Worm (Caenorhabditis elegans) whole organism, L3 larva: Measurements from ENCODE around the gene kin-30.
"Not testable (repeated sequence)": the region's sequence is repeated elsewhere in the genome, so short reads cannot be mapped to it uniquely, and the experiment has no call there.

Experiments used
- ZK546.5 ChIP-seq: sonication (generic microtip); optimal IDR thresholded peaks from 2 replicates; lab custom pipeline; 2017; ENCODE audit warnings: missing biosample characterization, missing genetic modification characterization
- aly-2 ChIP-seq: fragments of 150-350 bp; optimal IDR thresholded peaks from 2 replicates; lab custom pipeline; 2014; ENCODE audit warnings: missing biosample characterization, missing genetic modification characterization
- ama-1 ChIP-seq: fragments of 150-350 bp; optimal IDR thresholded peaks from 2 replicates; lab custom pipeline; 2018
- ceh-28 ChIP-seq: fragments of 150-350 bp; optimal IDR thresholded peaks from 2 replicates; lab custom pipeline; 2014; ENCODE audit warnings: missing biosample characterization, missing genetic modification reagents, missing genetic modification characterization
- ceh-82 ChIP-seq: fragments of 150-350 bp; optimal IDR thresholded peaks from 2 replicates; lab custom pipeline; 2014; ENCODE audit warnings: missing biosample characterization, missing genetic modification characterization
- ceh-9 ChIP-seq: sonication (generic microtip); optimal IDR thresholded peaks from 2 replicates; lab custom pipeline; 2018; ENCODE audit warnings: missing biosample characterization, missing genetic modification characterization
- daf-12 ChIP-seq: fragments of 150-350 bp; optimal IDR thresholded peaks from 2 replicates; lab custom pipeline; 2014; ENCODE audit warnings: missing biosample characterization, missing genetic modification reagents, missing genetic modification characterization
- egl-27 ChIP-seq: sonication (generic microtip); optimal IDR thresholded peaks from 4 replicates; lab custom pipeline; 2017; ENCODE audit warnings: missing biosample characterization, missing genetic modification reagents, missing genetic modification characterization
- elt-2 ChIP-seq: sonication (generic microtip); optimal IDR thresholded peaks from 2 replicates; lab custom pipeline; 2016; ENCODE audit warnings: missing genetic modification reagents, mild to moderate bottlenecking, missing genetic modification characterization, missing compliant biosample characterization
- fkh-10 ChIP-seq: sonication (generic microtip); optimal IDR thresholded peaks from 2 replicates; lab custom pipeline; 2017; ENCODE audit warnings: missing biosample characterization, missing genetic modification reagents, missing genetic modification characterization
- fkh-2 ChIP-seq: fragments of 150-350 bp; optimal IDR thresholded peaks from 2 replicates; lab custom pipeline; 2014; ENCODE audit warnings: missing biosample characterization, missing genetic modification reagents, missing genetic modification characterization
- fos-1 ChIP-seq: fragments of 150-350 bp; optimal IDR thresholded peaks from 2 replicates; lab custom pipeline; 2014; ENCODE audit warnings: missing biosample characterization, missing genetic modification characterization
- hmg-11 ChIP-seq: sonication (generic microtip); optimal IDR thresholded peaks from 2 replicates; lab custom pipeline; 2016; ENCODE audit warnings: missing genetic modification characterization, missing compliant biosample characterization
- lin-15B ChIP-seq: fragments of 150-350 bp; optimal IDR thresholded peaks from 2 replicates; lab custom pipeline; 2014; ENCODE audit warnings: missing biosample characterization, missing genetic modification characterization
- lin-39 ChIP-seq: fragments of 150-350 bp; optimal IDR thresholded peaks from 2 replicates; lab custom pipeline; 2018; ENCODE audit warnings: missing biosample characterization, missing genetic modification reagents, missing genetic modification characterization
- lsy-12 ChIP-seq: sonication (generic microtip); optimal IDR thresholded peaks from 2 replicates; lab custom pipeline; 2016; ENCODE audit warnings: mild to moderate bottlenecking, missing genetic modification characterization, missing compliant biosample characterization
- mdl-1 ChIP-seq: fragments of 150-350 bp; optimal IDR thresholded peaks from 2 replicates; lab custom pipeline; 2014; ENCODE audit warnings: missing biosample characterization, missing genetic modification characterization
- mml-1 ChIP-seq: fragments of 150-350 bp; sonication (generic microtip); optimal IDR thresholded peaks from 3 replicates; lab custom pipeline; 2014; ENCODE audit warnings: missing biosample characterization, missing genetic modification characterization
- nfya-1 ChIP-seq: sonication (generic microtip); optimal IDR thresholded peaks from 2 replicates; lab custom pipeline; 2017; ENCODE audit warnings: missing genetic modification characterization, mild to moderate bottlenecking, missing compliant biosample characterization, antibody characterized with exemption, moderate library complexity; ENCODE audit not compliant: insufficient read depth
- nhr-12 ChIP-seq: fragments of 150-350 bp; optimal IDR thresholded peaks from 2 replicates; lab custom pipeline; 2014; ENCODE audit warnings: missing biosample characterization, missing genetic modification characterization
- nhr-237 ChIP-seq: fragments of 150-350 bp; optimal IDR thresholded peaks from 2 replicates; lab custom pipeline; 2014; ENCODE audit warnings: missing biosample characterization, missing genetic modification characterization
- nhr-25 ChIP-seq: sonication (generic microtip); optimal IDR thresholded peaks from 2 replicates; lab custom pipeline; 2017; ENCODE audit warnings: missing biosample characterization, missing genetic modification characterization
- nhr-28 ChIP-seq: fragments of 150-350 bp; optimal IDR thresholded peaks from 2 replicates; lab custom pipeline; 2014; ENCODE audit warnings: missing biosample characterization, missing genetic modification characterization
- nhr-43 ChIP-seq: sonication (generic microtip); optimal IDR thresholded peaks from 2 replicates; lab custom pipeline; 2016; ENCODE audit warnings: mild to moderate bottlenecking, missing genetic modification characterization, missing compliant biosample characterization; ENCODE audit not compliant: poor library complexity, severe bottlenecking
- nhr-67 ChIP-seq: fragments of 150-350 bp; optimal IDR thresholded peaks from 2 replicates; lab custom pipeline; 2014; ENCODE audit warnings: missing biosample characterization, missing genetic modification characterization
- nhr-76 ChIP-seq: fragments of 150-350 bp; sonication (generic microtip); optimal IDR thresholded peaks from 5 replicates; lab custom pipeline; 2014; ENCODE audit warnings: missing biosample characterization, missing genetic modification characterization
- sea-2 ChIP-seq: fragments of 150-350 bp; sonication (generic microtip); optimal IDR thresholded peaks from 4 replicates; lab custom pipeline; 2014; ENCODE audit warnings: missing biosample characterization, missing genetic modification reagents, missing genetic modification characterization
- skn-1 ChIP-seq: fragments of 150-350 bp; optimal IDR thresholded peaks from 2 replicates; lab custom pipeline; 2014; ENCODE audit warnings: missing biosample characterization, missing genetic modification characterization
- snpc-4 ChIP-seq: fragments of 150-350 bp; optimal IDR thresholded peaks from 2 replicates; lab custom pipeline; 2014; ENCODE audit warnings: missing biosample characterization, missing genetic modification characterization
- tbx-2 ChIP-seq: sonication (generic microtip); optimal IDR thresholded peaks from 2 replicates; lab custom pipeline; 2016; ENCODE audit warnings: mild to moderate bottlenecking, missing genetic modification characterization, missing compliant biosample characterization
- unc-39 ChIP-seq: sonication (generic microtip); optimal IDR thresholded peaks from 4 replicates; lab custom pipeline; 2017; ENCODE audit warnings: missing biosample characterization, missing genetic modification characterization
- unc-62 ChIP-seq: fragments of 150-350 bp; sonication (generic microtip); optimal IDR thresholded peaks from 4 replicates; lab custom pipeline; 2014; ENCODE audit warnings: missing biosample characterization, missing genetic modification reagents, missing genetic modification characterization
- zag-1 ChIP-seq: fragments of 150-350 bp; optimal IDR thresholded peaks from 2 replicates; lab custom pipeline; 2014; ENCODE audit warnings: missing biosample characterization, missing genetic modification characterization
- ztf-11 ChIP-seq: fragments of 150-350 bp; optimal IDR thresholded peaks from 2 replicates; lab custom pipeline; 2014; ENCODE audit warnings: missing biosample characterization, missing genetic modification characterization
- ztf-4 ChIP-seq: fragments of 150-350 bp; optimal IDR thresholded peaks from 2 replicates; lab custom pipeline; 2014; ENCODE audit warnings: missing biosample characterization, missing genetic modification characterization

The kin-30 gene

DNA sequence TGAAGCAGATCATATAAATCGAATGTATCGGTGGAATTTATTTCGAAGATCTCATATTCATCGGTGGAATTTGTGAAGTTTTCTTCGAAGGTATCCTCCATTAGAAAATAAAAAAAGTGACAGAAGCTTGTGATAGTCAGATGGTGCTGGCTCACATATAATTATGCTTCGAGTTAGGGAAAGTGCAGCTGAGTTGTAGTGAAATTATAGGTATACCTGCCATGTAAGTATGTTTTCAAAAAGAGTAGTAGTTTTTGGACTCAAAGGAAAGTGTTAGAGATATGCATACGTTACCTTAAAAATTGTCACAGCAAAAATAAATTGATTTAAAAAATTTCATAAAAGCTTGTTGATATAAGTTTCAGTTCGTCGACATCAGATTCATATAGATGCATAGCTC, 4.3 kb upstream of the kin-30 start, which contains the start of gene srw-11:
Gene srw-11, minus strand, starts transcription at position 101 of the 400 bp plus-strand sequence.
- TF ChIP-seq fkh-10 (no peak), skn-1 (tag; lab: Kevin White, UChicago) (no peak), sea-2 (no peak), nhr-28 (tag; lab: Kevin White, UChicago) (no peak), ceh-28 (tag; lab: Kevin White, UChicago) (no peak), nhr-67 (no peak), nhr-12 (tag; lab: Kevin White, UChicago) (no peak), elt-2 (tag; lab: Kevin White, UChicago) (no peak), lsy-12 (tag; lab: Kevin White, UChicago) (no peak), hmg-11 (no peak), lin-39 (tag; lab: Kevin White, UChicago) (no peak)

DNA sequence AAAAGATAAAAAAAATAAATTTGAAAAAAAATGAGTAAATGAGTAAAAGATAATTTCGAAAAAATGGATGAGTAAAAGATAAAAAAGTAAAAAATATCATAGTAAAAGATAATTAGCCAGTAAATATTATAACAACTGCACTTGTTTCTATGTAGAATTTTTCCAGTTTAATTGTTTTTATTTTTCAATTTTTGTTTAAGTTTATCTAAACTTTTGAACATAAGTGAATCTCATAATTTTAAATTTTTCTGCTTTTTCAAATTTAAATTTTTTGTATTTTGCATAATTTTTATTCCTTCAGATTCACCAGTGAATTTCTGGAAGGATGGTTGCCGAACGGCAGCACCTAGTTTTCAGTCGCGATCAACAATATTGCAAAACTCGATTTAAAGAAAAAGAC, 3.3 kb upstream of the kin-30 start, which contains the start of gene chil-12:
Gene chil-12, plus strand, starts transcription at position 301 of the 400 bp plus-strand sequence.
- TF ChIP-seq ceh-82 (tag; lab: Kevin White, UChicago), result no peak
- TF ChIP-seq egl-27 (tag; lab: Kevin White, UChicago), result no peak
- TF ChIP-seq ztf-4 (tag; lab: Kevin White, UChicago), result no peak
- no peak for TF ChIP-seq daf-12 (tag; lab: Kevin White, UChicago)
- no peak for TF ChIP-seq mml-1
- no peak for TF ChIP-seq nhr-76 (tag; lab: Kevin White, UChicago)
- TF ChIP-seq nhr-43, result no peak
- no peak for TF ChIP-seq ceh-9 (tag; lab: Kevin White, UChicago)
- TF ChIP-seq mdl-1, result no peak
- no peak for TF ChIP-seq ztf-11 (tag; lab: Kevin White, UChicago)
- no peak for TF ChIP-seq fkh-2 (tag; lab: Kevin White, UChicago)

DNA sequence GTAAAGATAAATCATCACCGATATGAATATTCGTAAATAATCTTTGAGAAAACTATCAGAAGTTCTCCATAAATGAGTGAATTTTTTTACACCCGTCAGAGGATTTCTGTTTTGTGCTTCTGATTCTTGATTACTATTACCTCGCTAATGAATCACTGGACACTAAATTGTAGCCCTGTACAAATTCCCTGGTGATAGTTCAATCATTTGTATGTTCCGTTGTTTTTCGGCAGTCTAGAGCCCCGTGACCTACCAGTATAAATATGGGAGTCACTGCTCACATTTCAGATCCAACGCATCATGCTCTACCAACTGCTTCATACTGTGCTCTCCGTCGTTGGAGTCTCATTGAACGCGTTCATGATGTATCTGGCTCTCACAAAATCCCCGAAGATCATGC, 5.7 kb downstream of the kin-30 start, which contains the start of gene srd-28:
Gene srd-28, plus strand, starts transcription at position 301 of the 400 bp plus-strand sequence.
- not testable (repeated sequence) for TF ChIP-seq ZK546.5, ceh-82, lsy-12 (tag; lab: Kevin White, UChicago)

- TF ChIP-seq lsy-12 (tag; lab: Kevin White, UChicago) (no peak), sea-2 (no peak), aly-2 (tag; lab: Kevin White, UChicago) (no peak), snpc-4 (no peak), ama-1 (lab: Kevin White, UChicago) (no peak), fos-1 (tag; lab: Kevin White, UChicago) (no peak), nhr-25 (tag; lab: Kevin White, UChicago) (no peak), daf-12 (tag; lab: Kevin White, UChicago) (no peak), nhr-28 (tag; lab: Kevin White, UChicago) (no peak), unc-39 (tag; lab: Kevin White, UChicago) (no peak), zag-1 (tag; lab: Kevin White, UChicago) (no peak), elt-2 (tag; lab: Kevin White, UChicago) (no peak), hmg-11 (no peak), ceh-82 (tag; lab: Kevin White, UChicago) (no peak), unc-62 (GFP tag; lab: Kevin White, UChicago) (no peak), tbx-2 (no peak), nfya-1 (tag; lab: Kevin White, UChicago) (no peak)
Observed at ce11 chrV:15252082-15252481, 7.5 kb downstream of the kin-30 start, which contains the start of gene srbc-76. srbc-76 (plus strand) TSS chrV:15252382.

- TF ChIP-seq aly-2 (tag; lab: Kevin White, UChicago), result no peak
- TF ChIP-seq daf-12 (tag; lab: Kevin White, UChicago), result no peak
- TF ChIP-seq nhr-237 (tag; lab: Kevin White, UChicago), result no peak
- no peak for TF ChIP-seq lin-15B (tag; lab: Kevin White, UChicago)
- no peak for TF ChIP-seq tbx-2
- no peak for TF ChIP-seq elt-2 (tag; lab: Kevin White, UChicago)
Observed at ce11 chrV:15253529-15253928, 9.0 kb downstream of the kin-30 start, which contains the start of gene srbc-75. srbc-75 (plus strand) TSS chrV:15253829.
